Worm (Caenorhabditis elegans) whole organism, young adult: Measurements from ENCODE around the gene rpac-40.

Experiments used
- D2030.7 ChIP-seq: fragments of 200-800 bp; sonication (Bioruptor generic); IDR thresholded peaks from 2 replicates; pipeline ENCODE4 v1.3.6; 2022; ENCODE audit warnings: missing genetic modification reagents, missing genetic modification characterization, missing compliant biosample characterization
- K11D2.4 ChIP-seq: fragments of 200-800 bp; sonication (Bioruptor generic); IDR thresholded peaks from 2 replicates; pipeline ENCODE4 v1.3.6; 2022; ENCODE audit warnings: missing genetic modification reagents, missing genetic modification characterization, missing compliant biosample characterization
- T07F8.4 ChIP-seq: sonication (generic microtip); optimal IDR thresholded peaks from 2 replicates; lab custom pipeline; 2016; ENCODE audit warnings: mild to moderate bottlenecking, missing genetic modification characterization, moderate library complexity, missing compliant biosample characterization
- akir-1 ChIP-seq: fragments of 200-800 bp; sonication (Bioruptor generic); optimal IDR thresholded peaks from 2 replicates; lab custom pipeline; 2018; ENCODE audit warnings: mild to moderate bottlenecking, missing genetic modification characterization, moderate library complexity, missing compliant biosample characterization
- atf-7 ChIP-seq: sonication (generic microtip); optimal IDR thresholded peaks from 2 replicates; lab custom pipeline; 2017; ENCODE audit warnings: mild to moderate bottlenecking, missing genetic modification characterization, missing compliant biosample characterization
- bed-1 ChIP-seq: fragments of 200-800 bp; sonication (Bioruptor generic); IDR thresholded peaks from 2 replicates; pipeline ENCODE4 v1.3.6; 2022; ENCODE audit warnings: missing genetic modification reagents, missing genetic modification characterization, missing compliant biosample characterization
- cebp-1 ChIP-seq, 2 experiments: fragments of 200-800 bp in 1 of 2; sonication (Bioruptor generic) in 1 of 2; sonication (generic microtip) in 1 of 2; IDR thresholded peaks in 1 of 2; optimal IDR thresholded peaks in 1 of 2; 2 replicates each; pipeline versions ENCODE4 v1.3.6 to Lab custom; 2017 to 2022; ENCODE audit warnings: missing compliant biosample characterization in 2 of 2, missing genetic modification characterization in 2 of 2, mild to moderate bottlenecking in 1 of 2, missing genetic modification reagents in 1 of 2, moderate library complexity in 1 of 2
- dpl-1 ChIP-seq: fragments of 150-350 bp; optimal IDR thresholded peaks from 2 replicates; lab custom pipeline; 2014; ENCODE audit warnings: missing biosample characterization, missing genetic modification reagents, missing genetic modification characterization
- efl-1 ChIP-seq: fragments of 150-350 bp; optimal IDR thresholded peaks from 2 replicates; lab custom pipeline; 2014; ENCODE audit warnings: missing biosample characterization, missing genetic modification reagents, missing genetic modification characterization
- mel-28 ChIP-seq: sonication (generic microtip); optimal IDR thresholded peaks from 2 replicates; lab custom pipeline; 2016; ENCODE audit warnings: borderline replicate concordance, mild to moderate bottlenecking, missing genetic modification characterization, missing compliant biosample characterization
- nfya-1 ChIP-seq: sonication (generic microtip); optimal IDR thresholded peaks from 2 replicates; lab custom pipeline; 2017; ENCODE audit warnings: antibody characterized with exemption, missing compliant biosample characterization, missing genetic modification characterization, borderline replicate concordance; ENCODE audit not compliant: insufficient read depth
- nhr-80 ChIP-seq: sonication (generic microtip); optimal IDR thresholded peaks from 2 replicates; lab custom pipeline; 2016; ENCODE audit warnings: missing genetic modification characterization, missing compliant biosample characterization
- unc-130 ChIP-seq: sonication (generic microtip); optimal IDR thresholded peaks from 2 replicates; lab custom pipeline; 2016; ENCODE audit warnings: missing genetic modification reagents, missing genetic modification characterization, missing compliant biosample characterization

- no peak for TF ChIP-seq K11D2.4 (GFP tag; lab: Robert Waterston, UW)
- no peak for TF ChIP-seq cebp-1 (GFP tag; IDR thresholded peaks at IDR 0.05; lab: Robert Waterston, UW)
- TF ChIP-seq cebp-1 (tag; optimal IDR thresholded peaks at IDR 0.05; lab: Kevin White, UChicago), result no peak
- no peak for TF ChIP-seq dpl-1 (GFP tag; lab: Kevin White, UChicago)
- no peak for TF ChIP-seq akir-1
- TF ChIP-seq atf-7 (tag; lab: Kevin White, UChicago), result no peak
- TF ChIP-seq nhr-80 (tag; lab: Kevin White, UChicago), result no peak
- no peak for TF ChIP-seq T07F8.4 (tag; lab: Kevin White, UChicago)
- TF ChIP-seq nfya-1 (tag; lab: Kevin White, UChicago), result no peak
- TF ChIP-seq efl-1 (GFP tag; lab: Kevin White, UChicago), result no peak
- no peak for TF ChIP-seq bed-1 (GFP tag; lab: Robert Waterston, UW)
- no peak for TF ChIP-seq mel-28 (tag; lab: Kevin White, UChicago)
- TF ChIP-seq D2030.7, result no peak
- no peak for TF ChIP-seq unc-130 (GFP tag; lab: Kevin White, UChicago)
Measured at ce11 chrV:4168045-4168444, 31.2 kb upstream of the rpac-40 start.
